Fruit fly (Drosophila melanogaster) whole organism, embryonic: ENCODE data around the gene CG8142.

Experiments
- CG10274 ChIP-seq: fragments of 200-800 bp; sonication (Bioruptor generic); optimal IDR thresholded peaks from 3 replicates; lab custom pipeline; 2017; ENCODE audit warnings: missing biosample characterization, mild to moderate bottlenecking, missing genetic modification characterization
- CG11695 ChIP-seq: fragments of 200-800 bp; sonication (Bioruptor generic); IDR thresholded peaks from 3 replicates; pipeline ENCODE4 v1.3.6; 2022; ENCODE audit warnings: missing biosample characterization, missing genetic modification characterization
- CG11723 ChIP-seq: fragments of 200-800 bp; sonication (Bioruptor generic); optimal IDR thresholded peaks from 2 replicates; lab custom pipeline; 2017; ENCODE audit warnings: missing biosample characterization, mild to moderate bottlenecking, missing genetic modification characterization
- CG13424 ChIP-seq: fragments of 200-800 bp; sonication (Bioruptor generic); optimal IDR thresholded peaks from 2 replicates; lab custom pipeline; 2019; ENCODE audit warnings: missing biosample characterization, mild to moderate bottlenecking, missing genetic modification characterization, moderate library complexity
- CG13775 ChIP-seq: fragments of 200-800 bp; sonication (Bioruptor generic); optimal IDR thresholded peaks from 3 replicates; lab custom pipeline; 2017; ENCODE audit warnings: missing biosample characterization, mild to moderate bottlenecking, missing genetic modification characterization
- CG15269 ChIP-seq: fragments of 200-800 bp; sonication (Bioruptor generic); optimal IDR thresholded peaks from 2 replicates; lab custom pipeline; 2018; ENCODE audit warnings: missing biosample characterization, mild to moderate bottlenecking, missing genetic modification characterization, moderate library complexity
- CG1529 ChIP-seq: fragments of 200-800 bp; sonication (Bioruptor generic); optimal IDR thresholded peaks from 3 replicates; lab custom pipeline; 2018; ENCODE audit warnings: missing biosample characterization, missing genetic modification characterization
- CG15696 ChIP-seq: fragments of 200-800 bp; sonication (Bioruptor generic); optimal IDR thresholded peaks from 2 replicates; lab custom pipeline; 2019; ENCODE audit warnings: missing biosample characterization, mild to moderate bottlenecking, missing genetic modification characterization, moderate library complexity
- CG1603 ChIP-seq: fragments of 200-800 bp; sonication (Bioruptor generic); optimal IDR thresholded peaks from 2 replicates; lab custom pipeline; 2019; ENCODE audit warnings: missing biosample characterization, mild to moderate bottlenecking, missing genetic modification characterization, moderate library complexity
- CG17359 ChIP-seq: fragments of 200-800 bp; sonication (Bioruptor generic); optimal IDR thresholded peaks from 3 replicates; lab custom pipeline; 2018; ENCODE audit warnings: missing biosample characterization, mild to moderate bottlenecking, missing genetic modification characterization, moderate library complexity
- CG17385 ChIP-seq: fragments of 200-800 bp; sonication (Bioruptor generic); optimal IDR thresholded peaks from 3 replicates; lab custom pipeline; 2018; ENCODE audit warnings: missing biosample characterization, mild to moderate bottlenecking, missing genetic modification characterization
- CG2129 ChIP-seq: fragments of 200-800 bp; sonication (Bioruptor generic); IDR thresholded peaks from 2 replicates; pipeline ENCODE4 v1.3.6; 2022; ENCODE audit warnings: missing biosample characterization, missing genetic modification characterization; ENCODE audit not compliant: partially characterized antibody
- CG5245 ChIP-seq: fragments of 200-800 bp; sonication (Bioruptor generic); optimal IDR thresholded peaks from 3 replicates; lab custom pipeline; 2016; ENCODE audit warnings: missing biosample characterization, missing genetic modification characterization
- CG6254 ChIP-seq: fragments of 200-800 bp; sonication (Bioruptor generic); optimal IDR thresholded peaks from 3 replicates; lab custom pipeline; 2017; ENCODE audit warnings: mild to moderate bottlenecking, missing biosample characterization, missing genetic modification reagents, missing genetic modification characterization
- CG8388 ChIP-seq: fragments of 200-800 bp; sonication (Bioruptor generic); optimal IDR thresholded peaks from 2 replicates; lab custom pipeline; 2019; ENCODE audit warnings: missing biosample characterization, mild to moderate bottlenecking, missing genetic modification characterization, moderate library complexity
- CrebB ChIP-seq: fragments of 200-800 bp; sonication (Bioruptor generic); optimal IDR thresholded peaks from 3 replicates; lab custom pipeline; 2018; ENCODE audit warnings: missing biosample characterization, mild to moderate bottlenecking, missing genetic modification characterization
- D ChIP-seq, 2 experiments: fragments of 200-800 bp in 1 of 2; fragments of >200 bp in 1 of 2; sonication (Bioruptor generic) in 1 of 2; optimal IDR thresholded peaks; 2 replicates in 1 of 2; 3 replicates in 1 of 2; lab custom pipeline; 2017; ENCODE audit warnings: mild to moderate bottlenecking in 1 of 2, missing biosample characterization in 1 of 2, missing genetic modification characterization in 1 of 2, missing genetic modification reagents in 1 of 2
- Dll ChIP-seq: fragments of 200-800 bp; sonication (Bioruptor generic); IDR thresholded peaks from 4 replicates; pipeline ENCODE4 v1.3.6; 2022; ENCODE audit warnings: missing biosample characterization, missing genetic modification characterization; ENCODE audit not compliant: partially characterized antibody
- E2f2 ChIP-seq: fragments of 200-800 bp; sonication (Bioruptor generic); IDR thresholded peaks from 2 replicates; pipeline ENCODE4 v1.3.6; 2022; ENCODE audit warnings: missing biosample characterization, missing genetic modification characterization
- HHEX ChIP-seq: fragments of 200-800 bp; sonication (Bioruptor generic); optimal IDR thresholded peaks from 3 replicates; lab custom pipeline; 2017; ENCODE audit warnings: missing biosample characterization, mild to moderate bottlenecking, missing genetic modification characterization, missing genetic modification reagents
- HLH3B ChIP-seq: fragments of 200-800 bp; sonication (Bioruptor generic); IDR thresholded peaks from 2 replicates; pipeline ENCODE4 v1.3.6; 2022; ENCODE audit warnings: missing biosample characterization, missing genetic modification characterization
- Hr3 ChIP-seq: fragments of 200-800 bp; sonication (Bioruptor generic); optimal IDR thresholded peaks from 3 replicates; lab custom pipeline; 2016; ENCODE audit warnings: missing biosample characterization, missing genetic modification characterization
- Hr51 ChIP-seq, 2 experiments: fragments of 200-800 bp; sonication (Bioruptor generic); optimal IDR thresholded peaks; 2 replicates in 1 of 2; 3 replicates in 1 of 2; lab custom pipeline; 2016 to 2018; ENCODE audit warnings: missing biosample characterization in 2 of 2, missing genetic modification characterization in 2 of 2, mild to moderate bottlenecking in 1 of 2, moderate library complexity in 1 of 2
- MESR4 ChIP-seq: fragments of 200-800 bp; sonication (Bioruptor generic); optimal IDR thresholded peaks from 2 replicates; lab custom pipeline; 2018; ENCODE audit warnings: missing biosample characterization, mild to moderate bottlenecking, missing genetic modification characterization, moderate library complexity
- NC2α ChIP-seq: fragments of 200-800 bp; sonication (Bioruptor generic); optimal IDR thresholded peaks from 2 replicates; lab custom pipeline; 2016; ENCODE audit warnings: missing biosample characterization, missing genetic modification characterization
- NK7.1 ChIP-seq: fragments of 200-800 bp; sonication (Bioruptor generic); optimal IDR thresholded peaks from 3 replicates; lab custom pipeline; 2016; ENCODE audit warnings: missing biosample characterization, missing genetic modification characterization
- Six4 ChIP-seq: fragments of 200-800 bp; sonication (Bioruptor generic); optimal IDR thresholded peaks from 2 replicates; lab custom pipeline; 2016; ENCODE audit warnings: missing biosample characterization, missing genetic modification characterization
- Ssrp ChIP-seq: fragments of 200-800 bp; sonication (Bioruptor generic); optimal IDR thresholded peaks from 2 replicates; lab custom pipeline; 2018; ENCODE audit warnings: missing biosample characterization, mild to moderate bottlenecking, missing genetic modification characterization, moderate library complexity
- TFAM ChIP-seq: fragments of 200-800 bp; sonication (Bioruptor generic); optimal IDR thresholded peaks from 2 replicates; lab custom pipeline; 2017; ENCODE audit warnings: missing biosample characterization, missing genetic modification characterization, inconsistent platforms
- Usf ChIP-seq: fragments of 200-800 bp; sonication (Bioruptor generic); optimal IDR thresholded peaks from 2 replicates; lab custom pipeline; 2017; ENCODE audit warnings: missing genotype, missing biosample characterization, missing genetic modification characterization
- Xrp1 ChIP-seq: fragments of 200-800 bp; sonication (Bioruptor generic); IDR thresholded peaks from 2 replicates; pipeline ENCODE4 v1.3.6; 2022; ENCODE audit warnings: missing biosample characterization, missing genetic modification characterization
- ab ChIP-seq: fragments of 200-800 bp; sonication (Bioruptor generic); optimal IDR thresholded peaks from 2 replicates; lab custom pipeline; 2016; ENCODE audit warnings: missing biosample characterization, missing genetic modification characterization
- abd-A ChIP-seq: fragments of 200-800 bp; sonication (Bioruptor generic); optimal IDR thresholded peaks from 3 replicates; lab custom pipeline; 2019; ENCODE audit warnings: missing biosample characterization, mild to moderate bottlenecking, missing genetic modification characterization, moderate library complexity
- al ChIP-seq: fragments of 200-800 bp; sonication (Bioruptor generic); IDR thresholded peaks from 2 replicates; pipeline ENCODE4 v1.3.6; 2022; ENCODE audit warnings: missing biosample characterization, missing genetic modification characterization
- chif ChIP-seq, 2 experiments: fragments of 200-800 bp; sonication (Bioruptor generic); optimal IDR thresholded peaks; 3 replicates each; lab custom pipeline; 2016; ENCODE audit warnings: missing biosample characterization in 2 of 2, missing genetic modification characterization in 2 of 2
- esg ChIP-seq: fragments of 200-800 bp; sonication (Bioruptor generic); conservative IDR thresholded peaks from 2 replicates; pipeline ENCODE4 v1.3.6; 2022; ENCODE audit warnings: missing biosample characterization, missing genetic modification characterization
- gce ChIP-seq: fragments of 200-800 bp; sonication (Bioruptor generic); IDR thresholded peaks from 3 replicates; pipeline ENCODE4 v1.3.6; 2022; ENCODE audit warnings: missing biosample characterization, missing genetic modification characterization
- nau ChIP-seq: fragments of 200-800 bp; sonication (Bioruptor generic); optimal IDR thresholded peaks from 3 replicates; lab custom pipeline; 2017; ENCODE audit warnings: missing biosample characterization, mild to moderate bottlenecking, missing genetic modification characterization, missing genetic modification reagents
- prd ChIP-seq, 3 experiments: fragments of >200 bp in 2 of 3; fragments of 200-800 bp in 1 of 3; sonication (Bioruptor generic) in 1 of 3; optimal IDR thresholded peaks in 2 of 3; IDR thresholded peaks in 1 of 3; 2 replicates in 2 of 3; 3 replicates in 1 of 3; pipeline versions ENCODE4 v1.3.6 to Lab custom; 2017 to 2022; ENCODE audit warnings: missing biosample characterization in 1 of 3, missing genetic modification characterization in 1 of 3
- salm ChIP-seq: fragments of 200-800 bp; sonication (Bioruptor generic); optimal IDR thresholded peaks from 2 replicates; lab custom pipeline; 2018; ENCODE audit warnings: missing biosample characterization, mild to moderate bottlenecking, missing genetic modification characterization
- sc ChIP-seq, 3 experiments: fragments of >200 bp in 2 of 3; fragments of 200-800 bp in 1 of 3; sonication (Bioruptor generic) in 1 of 3; optimal IDR thresholded peaks; 2 replicates in 2 of 3; 3 replicates in 1 of 3; lab custom pipeline; 2017; ENCODE audit warnings: mild to moderate bottlenecking in 1 of 3, missing biosample characterization in 1 of 3, missing genetic modification characterization in 1 of 3, missing genetic modification reagents in 1 of 3
- sqz ChIP-seq: fragments of 200-800 bp; sonication (Bioruptor generic); optimal IDR thresholded peaks from 3 replicates; lab custom pipeline; 2018; ENCODE audit warnings: missing biosample characterization, mild to moderate bottlenecking, missing genetic modification characterization
- unpg ChIP-seq: fragments of 200-800 bp; sonication (Bioruptor generic); optimal IDR thresholded peaks from 3 replicates; lab custom pipeline; 2018; ENCODE audit warnings: missing biosample characterization, mild to moderate bottlenecking, missing genetic modification characterization, moderate library complexity
- wek ChIP-seq: fragments of 200-800 bp; sonication (Bioruptor generic); optimal IDR thresholded peaks from 3 replicates; lab custom pipeline; 2018; ENCODE audit warnings: missing biosample characterization, mild to moderate bottlenecking, missing genetic modification characterization, moderate library complexity
- wor ChIP-seq: fragments of 200-800 bp; sonication (Bioruptor generic); IDR thresholded peaks from 2 replicates; pipeline ENCODE4 v1.3.6; 2022; ENCODE audit warnings: missing biosample characterization, missing genetic modification characterization

Gene CG8142

DNA sequence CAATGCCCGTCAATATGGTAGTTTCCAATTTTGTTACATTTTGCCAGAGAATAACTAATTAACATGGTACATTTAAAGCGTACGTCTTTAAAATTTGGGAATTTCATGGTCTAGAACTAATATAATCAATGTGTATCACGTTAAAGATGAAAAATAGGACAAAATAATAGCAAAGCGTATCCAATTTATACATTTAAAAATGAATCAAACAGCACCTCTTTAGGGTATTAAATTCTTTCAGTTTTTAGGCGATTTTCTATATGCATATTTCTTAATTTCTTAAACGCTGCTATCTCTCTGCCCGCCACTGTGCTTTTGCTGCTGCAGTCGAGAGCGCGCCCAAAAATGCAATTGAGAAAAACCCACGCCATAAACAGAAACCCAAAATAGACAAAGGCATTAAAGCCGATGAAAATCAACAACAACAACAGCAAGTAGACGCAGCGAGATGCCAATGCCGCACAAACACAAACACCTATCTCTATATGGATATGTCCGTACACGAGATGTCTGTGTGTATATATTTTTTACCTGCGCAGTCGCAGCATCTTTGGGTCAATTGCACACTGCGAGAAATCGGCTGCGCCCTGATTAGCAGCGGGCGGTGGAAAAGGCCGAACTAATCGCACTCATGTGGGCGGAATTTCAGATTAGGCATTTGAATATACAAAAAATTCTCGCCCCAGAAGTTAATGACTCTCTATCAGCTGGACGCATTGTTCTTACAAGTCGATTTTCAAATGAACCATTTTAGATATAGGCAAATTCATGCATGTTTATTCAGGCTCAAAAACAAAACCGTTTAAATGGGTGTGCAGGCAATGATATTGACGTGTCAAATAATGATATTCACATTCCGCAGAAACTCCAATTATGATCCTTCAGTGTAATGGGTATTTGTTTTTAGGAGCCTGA is 15.2 kb downstream of the CG8142 start (continued):
- TF ChIP-seq gce (GFP tag; lab: Robert Waterston, UW) (no peak), Six4 (GFP tag; lab: Kevin White, UChicago) (peak; percentile 29), CG13775 (GFP tag; lab: Kevin White, UChicago) (peak; percentile 55), chif (GFP tag; optimal IDR thresholded peaks at IDR 0.05; lab: Kevin White, UChicago) (peak; percentile 56 to 69), CG1529 (GFP tag; lab: Kevin White, UChicago) (peak; percentile 78), al (no peak), CG10274 (GFP tag; lab: Kevin White, UChicago) (no peak), NC2α (GFP tag; lab: Kevin White, UChicago) (no peak), CG2129 (no peak), CG17385 (GFP tag; lab: Kevin White, UChicago) (peak; percentile 60), Ssrp (peak; percentile 67), Hr3 (GFP tag; lab: Kevin White, UChicago) (peak; percentile 35), CG1603 (tag; lab: Kevin White, UChicago) (peak; percentile 45), ab (no peak), CG15696 (tag; lab: Kevin White, UChicago) (peak; percentile 77), unpg (peak; percentile 64), D (optimal IDR thresholded peaks at IDR 0.05; lab: Kevin White, UChicago) (no peak), D (GFP tag; optimal IDR thresholded peaks at IDR 0.05; lab: Kevin White, UChicago) (peak; percentile 79), salm (tag; lab: Kevin White, UChicago) (peak; percentile 50), abd-A (peak; percentile 25), HHEX (GFP tag; lab: Kevin White, UChicago) (peak; percentile 25), prd (optimal IDR thresholded peaks at IDR 0.05; lab: Kevin White, UChicago) (no peak), prd (GFP tag; IDR thresholded peaks at IDR 0.05; lab: Robert Waterston, UW) (peak; percentile 61; the same call in 2 of the 3 replicates), CrebB (tag; lab: Kevin White, UChicago) (no peak), CG17359 (tag; lab: Kevin White, UChicago) (peak; percentile 56), sc (optimal IDR thresholded peaks at IDR 0.05; lab: Kevin White, UChicago) (no peak), sc (GFP tag; optimal IDR thresholded peaks at IDR 0.05; lab: Kevin White, UChicago) (peak; percentile 74), CG15269 (tag; lab: Kevin White, UChicago) (peak; percentile 62), Usf (GFP tag; lab: Kevin White, UChicago) (peak; percentile 21), NK7.1 (GFP tag; lab: Kevin White, UChicago) (no peak), HLH3B (GFP tag; lab: Robert Waterston, UW) (peak; percentile 46), nau (GFP tag; lab: Kevin White, UChicago) (peak; percentile 47), CG11695 (GFP tag; lab: Robert Waterston, UW) (peak; percentile 22; the same call in 1 of the 3 replicates), Hr51 (GFP tag; optimal IDR thresholded peaks at IDR 0.05; lab: Kevin White, UChicago) (peak in 1 of 2 experiments; percentile 74), CG5245 (GFP tag; lab: Kevin White, UChicago) (peak; percentile 8), wor (GFP tag; lab: Robert Waterston, UW) (peak; percentile 42; the same call in 1 of the 2 replicates), esg (GFP tag; lab: Robert Waterston, UW) (peak; percentile 50; the same call in 1 of the 2 replicates), E2f2 (GFP tag; lab: Robert Waterston, UW) (peak; percentile 29; the same call in 1 of the 2 replicates), CG8388 (GFP tag; lab: Kevin White, UChicago) (peak; percentile 71), sqz (GFP tag; lab: Kevin White, UChicago) (peak; percentile 64), Dll (GFP tag; lab: Robert Waterston, UW) (no peak), CG13424 (peak; percentile 70), TFAM (GFP tag; lab: Kevin White, UChicago) (peak; percentile 10), CG11723 (GFP tag; lab: Kevin White, UChicago) (peak; percentile 40), wek (no peak), MESR4 (no peak), CG6254 (peak; percentile 53), Xrp1 (GFP tag; lab: Robert Waterston, UW) (peak; percentile 67)
